Fruit fly (Drosophila melanogaster): Measurements from ENCODE around the gene CG16972.

DNA sequence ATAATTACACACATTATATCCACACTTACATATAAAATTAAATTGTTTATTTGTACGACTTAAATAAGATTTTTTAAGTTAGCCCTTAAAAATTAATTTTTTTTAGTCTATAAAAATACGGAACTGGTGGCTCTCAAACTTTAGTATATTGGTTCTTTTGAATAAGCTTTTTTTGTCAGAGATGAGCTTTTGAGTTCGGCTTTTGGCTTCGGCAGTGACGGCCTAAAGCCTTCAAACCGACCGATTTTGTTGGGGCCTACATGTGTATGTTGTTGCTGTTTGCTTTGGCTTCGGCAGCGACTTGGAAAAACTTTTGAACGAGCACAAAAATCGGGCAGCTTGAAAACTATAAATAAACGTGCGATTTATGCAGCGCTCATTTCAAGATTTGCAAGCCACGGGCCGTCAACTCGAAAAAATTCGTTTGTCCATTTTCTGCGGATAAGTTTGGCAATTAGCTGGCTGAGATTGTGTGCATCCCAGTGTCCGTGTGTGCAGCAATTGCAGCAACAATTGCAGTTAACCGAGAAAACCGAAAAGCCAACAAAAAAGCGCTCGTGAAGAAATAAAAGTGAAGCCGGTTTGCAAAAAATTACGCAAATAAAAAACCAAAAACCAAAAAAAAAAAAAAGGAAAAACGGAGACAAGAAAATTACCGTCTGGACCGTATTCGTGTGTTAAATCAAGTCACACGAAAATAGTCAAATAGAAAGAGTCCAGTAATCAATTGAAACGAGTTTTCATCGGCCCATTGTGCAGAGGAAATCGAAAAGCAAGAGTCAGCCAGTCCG lies 43.0 kb upstream of the CG16972 start, which contains the start of gene CG16820:
- TF ChIP-seq CG16779 (tag; optimal IDR thresholded peaks at IDR 0.05) (no peak), OdsH (GFP tag; optimal IDR thresholded peaks at IDR 0.05) (no peak), Gug (GFP tag; IDR thresholded peaks at IDR 0.05) (no peak)

Measured in whole organism, prepupa.